Worm (Caenorhabditis elegans) whole organism, mixed stage, embryonic: ENCODE data around the gene hal-3.

Experiments
- nhr-76 ChIP-seq: sonication (generic microtip); optimal IDR thresholded peaks from 2 replicates; lab custom pipeline; 2017; ENCODE audit warnings: missing biosample characterization, missing genetic modification characterization
- unc-39 ChIP-seq: fragments of 150-350 bp; optimal IDR thresholded peaks from 2 replicates; lab custom pipeline; 2014; ENCODE audit warnings: missing biosample characterization, missing genetic modification characterization

- TF ChIP-seq unc-39 (tag; lab: Kevin White, UChicago) (no peak), nhr-76 (tag; lab: Kevin White, UChicago) (no peak)
Observed at ce11 chrII:9603419-9603818, 13.5 kb downstream of the hal-3 start.
